Worm (Caenorhabditis elegans) whole organism, L2 larva: ENCODE results near the gene F36H12.4.

ENCODE experiments used
- F13H6.1 ChIP-seq: sonication (generic microtip); optimal IDR thresholded peaks from 2 replicates; lab custom pipeline; 2016; ENCODE audit warnings: missing genetic modification characterization, missing compliant biosample characterization
- aly-2 ChIP-seq: fragments of 150-350 bp; optimal IDR thresholded peaks from 2 replicates; lab custom pipeline; 2014; ENCODE audit warnings: missing biosample characterization, missing genetic modification characterization
- ama-1 ChIP-seq: fragments of 150-350 bp; optimal IDR thresholded peaks from 2 replicates; lab custom pipeline; 2018; ENCODE audit warnings: inconsistent platforms
- mdl-1 ChIP-seq, 2 experiments: fragments of 150-350 bp in 1 of 2; sonication (generic microtip) in 1 of 2; optimal IDR thresholded peaks; 2 replicates each; lab custom pipeline; 2017; ENCODE audit warnings: missing biosample characterization in 2 of 2, missing genetic modification characterization in 2 of 2
- nhr-12 ChIP-seq: fragments of 150-350 bp; optimal IDR thresholded peaks from 2 replicates; lab custom pipeline; 2014; ENCODE audit warnings: missing biosample characterization, missing genetic modification characterization

DNA sequence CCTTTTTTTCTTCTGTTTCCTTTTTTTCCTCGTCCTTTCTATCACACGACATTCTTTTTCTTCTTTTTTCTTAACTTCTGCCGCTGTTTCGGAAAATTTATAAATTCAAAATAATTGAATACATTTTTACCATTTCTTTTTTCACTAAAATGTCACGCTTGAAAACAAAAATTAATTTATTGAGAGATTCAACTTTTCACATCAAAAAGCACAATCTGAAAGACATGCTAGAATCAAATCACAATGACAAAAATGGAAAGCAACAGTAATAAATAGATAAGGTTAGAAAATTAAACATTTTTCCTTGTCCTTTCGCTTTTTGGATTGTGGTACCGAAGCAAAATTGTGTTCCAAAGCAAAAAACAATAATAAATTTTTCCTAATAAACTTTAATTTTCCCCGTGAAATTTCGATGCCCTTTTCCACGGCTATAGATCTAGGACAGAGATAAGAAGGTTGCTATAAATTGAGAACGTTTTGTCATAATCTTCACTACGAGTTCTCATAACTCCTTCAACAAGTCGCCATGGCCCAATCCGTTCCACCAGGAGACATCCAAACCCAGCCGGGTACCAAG, 28.6 kb downstream of the F36H12.4 start, which contains the start of the genes ZK354.6 and msp-113:
- TF ChIP-seq nhr-12 (no peak), mdl-1 (tag; optimal IDR thresholded peaks at IDR 0.05; lab: Kevin White, UChicago) (no peak), aly-2 (tag; lab: Kevin White, UChicago) (no peak), F13H6.1 (tag; lab: Kevin White, UChicago) (no peak), ama-1 (no peak)
